Fruit fly (Drosophila melanogaster) whole organism, prepupa: ENCODE data around the gene IFT46.

ENCODE experiments used
- Blimp-1 ChIP-seq: fragments of 200-800 bp; sonication (Bioruptor generic); optimal IDR thresholded peaks from 3 replicates; lab custom pipeline; 2017; ENCODE audit warnings: missing biosample characterization, missing genetic modification characterization, mild to moderate bottlenecking, moderate library complexity, missing genetic modification reagents
- CG10669 ChIP-seq: fragments of 200-800 bp; sonication (Bioruptor generic); optimal IDR thresholded peaks from 3 replicates; lab custom pipeline; 2018; ENCODE audit warnings: missing biosample characterization, mild to moderate bottlenecking, missing genetic modification characterization, moderate library complexity
- CG11294 ChIP-seq: fragments of 200-800 bp; sonication (Bioruptor generic); IDR thresholded peaks from 2 replicates; pipeline ENCODE4 v1.3.6; 2022; ENCODE audit warnings: missing biosample characterization, missing genetic modification characterization
- CG11762 ChIP-seq: fragments of 200-800 bp; sonication (Bioruptor generic); optimal IDR thresholded peaks from 3 replicates; lab custom pipeline; 2016; ENCODE audit warnings: missing biosample characterization, missing genetic modification characterization; ENCODE audit not compliant: insufficient read depth
- CG11902 ChIP-seq: fragments of 200-800 bp; sonication (Bioruptor generic); optimal IDR thresholded peaks from 3 replicates; lab custom pipeline; 2016; ENCODE audit warnings: missing biosample characterization, missing genetic modification characterization
- CG15336 ChIP-seq: fragments of 200-800 bp; sonication (Bioruptor generic); IDR thresholded peaks from 2 replicates; pipeline ENCODE4 v1.3.6; 2022; ENCODE audit warnings: missing biosample characterization, missing genetic modification characterization
- CG16779 ChIP-seq: fragments of 200-800 bp; sonication (Bioruptor generic); optimal IDR thresholded peaks from 3 replicates; lab custom pipeline; 2017; ENCODE audit warnings: missing biosample characterization, mild to moderate bottlenecking, missing genetic modification characterization
- CG3032 ChIP-seq: fragments of 200-800 bp; optimal IDR thresholded peaks from 2 replicates; lab custom pipeline; 2019; ENCODE audit warnings: missing biosample characterization, mild to moderate bottlenecking, missing genetic modification characterization, moderate library complexity
- CG31627 ChIP-seq: fragments of 200-800 bp; sonication (Bioruptor generic); optimal IDR thresholded peaks from 3 replicates; lab custom pipeline; 2016; ENCODE audit warnings: missing biosample characterization, missing genetic modification characterization
- CG32006 ChIP-seq: fragments of 200-800 bp; sonication (Bioruptor generic); optimal IDR thresholded peaks from 3 replicates; lab custom pipeline; 2017; ENCODE audit warnings: missing biosample characterization, mild to moderate bottlenecking, missing genetic modification characterization
- CG34406 ChIP-seq: fragments of 200-800 bp; sonication (Bioruptor generic); optimal IDR thresholded peaks from 3 replicates; lab custom pipeline; 2016; ENCODE audit warnings: missing biosample characterization, missing genetic modification characterization
- CG3919 ChIP-seq: fragments of 200-800 bp; sonication (Bioruptor generic); optimal IDR thresholded peaks from 3 replicates; lab custom pipeline; 2016; ENCODE audit warnings: missing biosample characterization, missing genetic modification characterization
- CG4318 ChIP-seq: fragments of 200-800 bp; sonication (Bioruptor generic); optimal IDR thresholded peaks from 3 replicates; lab custom pipeline; 2017; ENCODE audit warnings: missing biosample characterization, mild to moderate bottlenecking, missing genetic modification characterization
- CG6276 ChIP-seq: fragments of 200-800 bp; sonication (Bioruptor generic); optimal IDR thresholded peaks from 2 replicates; lab custom pipeline; 2017; ENCODE audit warnings: missing biosample characterization, mild to moderate bottlenecking, missing genetic modification characterization
- CG6792 ChIP-seq: fragments of 200-800 bp; sonication (Bioruptor generic); optimal IDR thresholded peaks from 3 replicates; lab custom pipeline; 2016; ENCODE audit warnings: missing biosample characterization, missing genetic modification characterization
- CG6808 ChIP-seq: fragments of 200-800 bp; sonication (Bioruptor generic); optimal IDR thresholded peaks from 3 replicates; lab custom pipeline; 2017; ENCODE audit warnings: missing biosample characterization, missing genetic modification characterization, mild to moderate bottlenecking, moderate library complexity, missing genetic modification reagents
- CG6854 ChIP-seq: fragments of 200-800 bp; sonication (Bioruptor generic); optimal IDR thresholded peaks from 2 replicates; lab custom pipeline; 2017; ENCODE audit warnings: missing biosample characterization, mild to moderate bottlenecking, missing genetic modification characterization
- CG7368 ChIP-seq: fragments of 200-800 bp; sonication (Bioruptor generic); optimal IDR thresholded peaks from 3 replicates; lab custom pipeline; 2016; ENCODE audit warnings: missing biosample characterization, missing genetic modification characterization
- CG8119 ChIP-seq: fragments of 200-800 bp; sonication (Bioruptor generic); IDR thresholded peaks from 3 replicates; pipeline ENCODE4 v1.3.6; 2022; ENCODE audit warnings: missing biosample characterization, missing genetic modification characterization
- CG8319 ChIP-seq: fragments of 200-800 bp; sonication (Bioruptor generic); optimal IDR thresholded peaks from 3 replicates; lab custom pipeline; 2016; ENCODE audit warnings: missing biosample characterization, missing genetic modification characterization
- CG8632 ChIP-seq: fragments of 200-800 bp; sonication (Bioruptor generic); optimal IDR thresholded peaks from 3 replicates; lab custom pipeline; 2016; ENCODE audit warnings: missing biosample characterization, missing genetic modification characterization
- Eip75B ChIP-seq: fragments of 200-800 bp; sonication (Bioruptor generic); optimal IDR thresholded peaks from 3 replicates; lab custom pipeline; 2016; ENCODE audit warnings: missing biosample characterization, missing genetic modification characterization
- Eip78C ChIP-seq: fragments of 200-800 bp; sonication (Bioruptor generic); peaks from one replicate; lab custom pipeline; 2016; ENCODE audit warnings: missing biosample characterization, missing genetic modification characterization
- Eip93F ChIP-seq: fragments of 200-800 bp; sonication (Bioruptor generic); optimal IDR thresholded peaks from 2 replicates; lab custom pipeline; 2016; ENCODE audit warnings: missing biosample characterization, mild to moderate bottlenecking, missing genetic modification characterization
- Ets21C ChIP-seq: fragments of 200-800 bp; sonication (Bioruptor generic); optimal IDR thresholded peaks from 3 replicates; lab custom pipeline; 2016; ENCODE audit warnings: missing biosample characterization, missing genetic modification characterization
- Ets96B ChIP-seq: fragments of 200-800 bp; optimal IDR thresholded peaks from 2 replicates; lab custom pipeline; 2019; ENCODE audit warnings: missing biosample characterization, mild to moderate bottlenecking, missing genetic modification characterization, moderate library complexity
- Gug ChIP-seq: fragments of 200-800 bp; sonication (Bioruptor generic); IDR thresholded peaks from 2 replicates; pipeline ENCODE4 v1.3.6; 2022; ENCODE audit warnings: missing biosample characterization, missing genetic modification characterization
- Hr38 ChIP-seq: sonication (Bioruptor generic); optimal IDR thresholded peaks from 2 replicates; lab custom pipeline; 2016; ENCODE audit warnings: missing biosample characterization, missing genetic modification characterization
- Hr39 ChIP-seq: fragments of 200-800 bp; sonication (Bioruptor generic); optimal IDR thresholded peaks from 2 replicates; lab custom pipeline; 2016; ENCODE audit warnings: missing biosample characterization, missing genetic modification characterization
- Lpt ChIP-seq: fragments of 200-800 bp; sonication (Bioruptor generic); optimal IDR thresholded peaks from 3 replicates; lab custom pipeline; 2016; ENCODE audit warnings: missing biosample characterization, missing genetic modification characterization
- Met ChIP-seq: fragments of 200-800 bp; sonication (Bioruptor generic); optimal IDR thresholded peaks from 3 replicates; lab custom pipeline; 2016; ENCODE audit warnings: missing biosample characterization, missing genetic modification characterization
- OdsH ChIP-seq: fragments of 200-800 bp; sonication (Bioruptor generic); optimal IDR thresholded peaks from 3 replicates; lab custom pipeline; 2016; ENCODE audit warnings: missing biosample characterization, missing genetic modification characterization
- Sox102F ChIP-seq: fragments of 200-800 bp; sonication (Bioruptor generic); optimal IDR thresholded peaks from 2 replicates; lab custom pipeline; 2016; ENCODE audit warnings: missing biosample characterization, mild to moderate bottlenecking, missing genetic modification characterization
- Sox14 ChIP-seq: fragments of 200-800 bp; sonication (Bioruptor generic); optimal IDR thresholded peaks from 3 replicates; lab custom pipeline; 2016; ENCODE audit warnings: missing biosample characterization, missing genetic modification characterization
- Sox15 ChIP-seq: fragments of 200-800 bp; sonication (Bioruptor generic); optimal IDR thresholded peaks from 3 replicates; lab custom pipeline; 2016; ENCODE audit warnings: missing biosample characterization, missing genetic modification characterization
- acj6 ChIP-seq: fragments of 200-800 bp; sonication (Bioruptor generic); optimal IDR thresholded peaks from 3 replicates; lab custom pipeline; 2016; ENCODE audit warnings: missing biosample characterization, missing genetic modification characterization
- cyc ChIP-seq: fragments of 200-800 bp; sonication (Bioruptor generic); optimal IDR thresholded peaks from 3 replicates; lab custom pipeline; 2016; ENCODE audit warnings: missing biosample characterization, missing genetic modification characterization
- eg ChIP-seq: fragments of 200-800 bp; sonication (Bioruptor generic); IDR thresholded peaks from 3 replicates; pipeline ENCODE4 v1.3.6; 2022; ENCODE audit warnings: missing biosample characterization, missing genetic modification characterization
- esn ChIP-seq: fragments of 200-800 bp; sonication (Bioruptor generic); optimal IDR thresholded peaks from 2 replicates; lab custom pipeline; 2016; ENCODE audit warnings: missing biosample characterization, mild to moderate bottlenecking, missing genetic modification characterization, moderate library complexity
- fkh ChIP-seq: fragments of 200-800 bp; sonication (Bioruptor generic); optimal IDR thresholded peaks from 3 replicates; lab custom pipeline; 2017; ENCODE audit warnings: missing biosample characterization, mild to moderate bottlenecking, missing genetic modification characterization, moderate library complexity
- lz ChIP-seq: fragments of 200-800 bp; sonication (Bioruptor generic); optimal IDR thresholded peaks from 3 replicates; lab custom pipeline; 2016; ENCODE audit warnings: missing biosample characterization, missing genetic modification characterization
- net ChIP-seq: fragments of 200-800 bp; sonication (Bioruptor generic); optimal IDR thresholded peaks from 3 replicates; lab custom pipeline; 2016; ENCODE audit warnings: missing biosample characterization, missing genetic modification characterization
- pdm3 ChIP-seq: fragments of 200-800 bp; sonication (Bioruptor generic); optimal IDR thresholded peaks from 3 replicates; lab custom pipeline; 2016; ENCODE audit warnings: missing biosample characterization, missing genetic modification characterization
- spab ChIP-seq: fragments of 200-800 bp; sonication (Bioruptor generic); optimal IDR thresholded peaks from 2 replicates; lab custom pipeline; 2017; ENCODE audit warnings: missing biosample characterization, mild to moderate bottlenecking, missing genetic modification characterization, missing genetic modification reagents
- ss ChIP-seq, 2 experiments: fragments of 200-800 bp; sonication (Bioruptor generic); optimal IDR thresholded peaks; 2 replicates in 1 of 2; 3 replicates in 1 of 2; lab custom pipeline; 2017 to 2018; ENCODE audit warnings: mild to moderate bottlenecking in 2 of 2, missing biosample characterization in 2 of 2, missing genetic modification characterization in 2 of 2, moderate library complexity in 1 of 2
- topi ChIP-seq: fragments of 200-800 bp; sonication (Bioruptor generic); optimal IDR thresholded peaks from 3 replicates; lab custom pipeline; 2016; ENCODE audit warnings: missing biosample characterization, missing genetic modification characterization
- vri ChIP-seq: fragments of 200-800 bp; sonication (Bioruptor generic); optimal IDR thresholded peaks from 3 replicates; lab custom pipeline; 2016; ENCODE audit warnings: missing biosample characterization, mild to moderate bottlenecking, missing genetic modification characterization

The IFT46 gene

dm6 chr2L:18616019-18616418, at the start of gene IFT46:
TSS of gene IFT46 (minus strand) at chr2L:18616106.
- TF ChIP-seq cyc (GFP tag; lab: Kevin White, UChicago) (peak; percentile 14), ss (GFP tag; optimal IDR thresholded peaks at IDR 0.05; lab: Kevin White, UChicago) (no peak)
- TF ChIP-seq, all 60 proteins: peak for 1

dm6 chr2L:18664707-18665550, 49.0 kb upstream of the IFT46 start:
- TF ChIP-seq CG32006 (peak; percentile 81), Sox15 (GFP tag; lab: Kevin White, UChicago) (peak; percentile 23), Gug (peak; percentile 35; the same call in 1 of the 2 replicates), CG8632 (GFP tag; lab: Kevin White, UChicago) (peak; percentile 62), CG6792 (GFP tag; lab: Kevin White, UChicago) (peak; percentile 74), CG8119 (GFP tag; lab: Robert Waterston, UW) (peak; percentile 70), Sox14 (peak; percentile 89), CG15336 (GFP tag; lab: Robert Waterston, UW) (peak; percentile 76), CG3919 (GFP tag; lab: Kevin White, UChicago) (peak; percentile 73), Hr39 (peak; percentile 70), CG3032 (tag; lab: Kevin White, UChicago) (peak; percentile 89), pdm3 (GFP tag; lab: Kevin White, UChicago) (peak; percentile 76), cyc (GFP tag; lab: Kevin White, UChicago) (peak; percentile 78), Met (GFP tag; lab: Kevin White, UChicago) (peak; percentile 93), Ets21C (GFP tag; lab: Kevin White, UChicago) (peak; percentile 72), CG16779 (tag; lab: Kevin White, UChicago) (peak; percentile 50), Eip93F (GFP tag; lab: Kevin White, UChicago) (no peak), Lpt (peak; percentile 76), CG11902 (GFP tag; lab: Kevin White, UChicago) (no peak), CG11762 (peak; percentile 63), esn (GFP tag; lab: Kevin White, UChicago) (peak; percentile 92), Sox102F (GFP tag; lab: Kevin White, UChicago) (peak; percentile 78), OdsH (GFP tag; lab: Kevin White, UChicago) (peak; percentile 81), CG6854 (GFP tag; lab: Kevin White, UChicago) (peak; percentile 13), CG31627 (peak; percentile 80), lz (GFP tag; lab: Kevin White, UChicago) (peak; percentile 88), net (peak; percentile 72), Eip78C (GFP tag; lab: Kevin White, UChicago) (peak; percentile 95), CG7368 (GFP tag; lab: Kevin White, UChicago) (peak; percentile 40), vri (GFP tag; lab: Kevin White, UChicago) (peak; percentile 55), acj6 (peak; percentile 79), Hr38 (no peak), ss (GFP tag; optimal IDR thresholded peaks at IDR 0.05; lab: Kevin White, UChicago) (peak; percentile 85 to 88), CG4318 (GFP tag; lab: Kevin White, UChicago) (peak; percentile 44), fkh (no peak), topi (peak; percentile 87), CG8319 (GFP tag; lab: Kevin White, UChicago) (peak; percentile 23), eg (GFP tag; lab: Robert Waterston, UW) (0 out of 3 replicates have a peak, but pooled peaks have one; percentile 6), CG6276 (peak; percentile 72), CG6808 (GFP tag; lab: Kevin White, UChicago) (peak; percentile 88), CG11294 (GFP tag; lab: Robert Waterston, UW) (no peak), CG10669 (GFP tag; lab: Kevin White, UChicago) (peak; percentile 81), spab (GFP tag; lab: Kevin White, UChicago) (peak; percentile 83), CG34406 (peak; percentile 71), Eip75B (peak; percentile 86), Ets96B (tag; lab: Kevin White, UChicago) (peak; percentile 87), Blimp-1 (GFP tag; lab: Kevin White, UChicago) (peak; percentile 65)
